Worm (Caenorhabditis elegans) whole organism, late embryonic: Measurements from ENCODE around the gene srbc-30.

ENCODE experiments used
- ama-1 ChIP-seq: fragments of 150-350 bp; optimal IDR thresholded peaks from 2 replicates; lab custom pipeline; 2014
- ceh-6 ChIP-seq: fragments of 200-800 bp; sonication (Bioruptor generic); optimal IDR thresholded peaks from 2 replicates; lab custom pipeline; 2018; ENCODE audit warnings: mild to moderate bottlenecking, missing genetic modification characterization, missing compliant biosample characterization
- elt-2 ChIP-seq: sonication (generic microtip); optimal IDR thresholded peaks from 2 replicates; lab custom pipeline; 2016; ENCODE audit warnings: missing genetic modification reagents, missing genetic modification characterization, missing compliant biosample characterization
- hlh-30 ChIP-seq: sonication (generic microtip); optimal IDR thresholded peaks from 2 replicates; lab custom pipeline; 2017; ENCODE audit warnings: antibody characterized with exemption, missing genetic modification characterization, missing compliant biosample characterization; ENCODE audit not compliant: insufficient read depth
- nhr-11 ChIP-seq: fragments of 150-350 bp; optimal IDR thresholded peaks from 2 replicates; lab custom pipeline; 2014; ENCODE audit warnings: missing biosample characterization, missing genetic modification characterization
- unc-42 ChIP-seq: sonication (generic microtip); optimal IDR thresholded peaks from 2 replicates; lab custom pipeline; 2016; ENCODE audit warnings: missing genotype, missing genetic modification characterization, missing compliant biosample characterization

- no peak for TF ChIP-seq ceh-6 (GFP tag; lab: Kevin White, UChicago)
- TF ChIP-seq elt-2: no peak
- TF ChIP-seq hlh-30 (tag; lab: Kevin White, UChicago): no peak
- TF ChIP-seq ama-1: no peak
- TF ChIP-seq nhr-11 (tag; lab: Kevin White, UChicago): no peak
- TF ChIP-seq unc-42 (tag; lab: Kevin White, UChicago): no peak
Measured at ce11 chrV:3445090-3445832, 35.0 kb downstream of the srbc-30 start.
